Worm (Caenorhabditis elegans) whole organism, mixed stage, embryonic: ENCODE measurements around the gene F19B10.1.

ENCODE experiments used
- blmp-1 ChIP-seq: fragments of 150-350 bp; optimal IDR thresholded peaks from 2 replicates; lab custom pipeline; 2014; ENCODE audit warnings: missing biosample characterization, missing genetic modification characterization
- ceh-39 ChIP-seq: fragments of 150-350 bp; optimal IDR thresholded peaks from 2 replicates; lab custom pipeline; 2014; ENCODE audit warnings: missing biosample characterization, missing genetic modification characterization
- drap-1 ChIP-seq: fragments of 200-800 bp; sonication (Bioruptor generic); optimal IDR thresholded peaks from 3 replicates; lab custom pipeline; 2018; ENCODE audit warnings: mild to moderate bottlenecking, missing genetic modification characterization, missing compliant biosample characterization
- mep-1 ChIP-seq: fragments of 150-350 bp; optimal IDR thresholded peaks from 2 replicates; lab custom pipeline; 2017; ENCODE audit warnings: missing biosample characterization, missing genetic modification reagents, missing genetic modification characterization, inconsistent platforms
- nhr-12 ChIP-seq: fragments of 150-350 bp; optimal IDR thresholded peaks from 2 replicates; lab custom pipeline; 2014; ENCODE audit warnings: missing biosample characterization, missing genetic modification characterization
- nhr-28 ChIP-seq: fragments of 150-350 bp; optimal IDR thresholded peaks from 2 replicates; lab custom pipeline; 2014; ENCODE audit warnings: missing biosample characterization, missing genetic modification characterization
- sptf-1 ChIP-seq: sonication (generic microtip); optimal IDR thresholded peaks from 2 replicates; lab custom pipeline; 2017; ENCODE audit warnings: mild to moderate bottlenecking, missing genetic modification characterization, moderate library complexity, missing compliant biosample characterization
- unc-39 ChIP-seq: fragments of 150-350 bp; optimal IDR thresholded peaks from 2 replicates; lab custom pipeline; 2014; ENCODE audit warnings: missing biosample characterization, missing genetic modification characterization
- ztf-11 ChIP-seq: fragments of 150-350 bp; optimal IDR thresholded peaks from 2 replicates; lab custom pipeline; 2014; ENCODE audit warnings: missing biosample characterization, missing genetic modification characterization

DNA sequence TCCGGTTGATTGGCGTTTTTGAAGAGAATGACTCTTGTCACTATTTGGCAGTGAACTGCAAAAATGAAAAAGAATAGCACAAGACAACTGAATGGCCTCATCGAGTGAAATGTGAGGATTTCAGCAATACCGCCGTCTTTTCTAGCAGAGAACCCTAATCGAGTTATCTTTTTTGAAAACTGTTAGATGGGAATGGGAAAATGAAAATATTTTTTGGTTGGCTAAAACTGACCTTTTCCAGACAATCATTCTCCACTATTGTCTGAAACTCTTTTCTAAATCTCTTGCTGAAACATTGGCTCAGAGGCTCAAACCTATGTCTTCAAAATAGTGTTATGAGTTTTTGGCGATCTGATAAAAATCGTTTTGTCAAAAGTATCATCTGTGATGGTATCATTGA, 42.8 kb upstream of the F19B10.1 start, which contains the start of gene M151.10:
- TF ChIP-seq mep-1 (tag; lab: Kevin White, UChicago), result no peak
- no peak for TF ChIP-seq ceh-39
- no peak for TF ChIP-seq unc-39 (tag; lab: Kevin White, UChicago)
- no peak for TF ChIP-seq ztf-11
- no peak for TF ChIP-seq drap-1
- TF ChIP-seq nhr-28, result no peak
- no peak for TF ChIP-seq nhr-12 (tag; lab: Kevin White, UChicago)
- no peak for TF ChIP-seq sptf-1
- no peak for TF ChIP-seq blmp-1 (tag; lab: Kevin White, UChicago)
